Fruit fly (Drosophila melanogaster): ENCODE data around the gene CG7342.

DNA sequence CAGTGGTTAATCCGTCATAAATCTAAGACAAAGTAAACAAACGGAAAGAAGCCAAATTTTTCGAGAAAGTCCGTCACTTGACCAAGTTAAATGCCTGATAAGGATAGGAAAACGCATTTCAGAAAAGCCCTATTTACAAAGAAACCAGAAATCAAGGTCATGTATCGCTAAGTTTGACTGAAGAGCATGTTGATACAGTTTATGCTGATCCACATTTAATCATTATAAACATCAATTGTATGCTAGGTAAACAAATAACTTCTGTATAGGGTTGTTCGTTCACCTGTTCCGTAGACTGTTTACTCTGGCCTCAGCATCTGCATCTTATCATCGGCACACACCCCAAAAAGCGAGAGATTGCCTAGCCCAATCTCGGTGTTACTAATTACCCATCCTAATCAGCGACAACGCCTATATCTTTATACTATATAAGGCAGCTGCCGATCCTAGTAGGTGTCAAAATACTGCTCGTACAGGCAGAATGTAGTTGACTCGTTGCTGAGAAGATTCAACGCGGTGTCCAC, 9.8 kb downstream of the CG7342 start, which contains the start of gene CG16727:
- TF ChIP-seq Hnf4 (GFP tag; optimal IDR thresholded peaks at IDR 0.05) (no peak), N (GFP tag; optimal IDR thresholded peaks at IDR 0.05) (no peak)

All from whole organism, wandering third instar larva.